Fruit fly (Drosophila melanogaster): ENCODE measurements around the gene htl.

- no peak for TF ChIP-seq CG8478 (optimal IDR thresholded peaks at IDR 0.05)
- no peak for TF ChIP-seq EcR (GFP tag; optimal IDR thresholded peaks at IDR 0.05)
- no peak for TF ChIP-seq usp (GFP tag; optimal IDR thresholded peaks at IDR 0.05)
- TF ChIP-seq psq (optimal IDR thresholded peaks at IDR 0.05): no peak
Observed at dm6 chr3R:18067930-18068329, 15.1 kb upstream of the htl start.
